Fruit fly (Drosophila melanogaster): ENCODE results near the gene mtSSB.

The mtSSB gene

dm6 chr3R:16187737-16188136 is 17.3 kb downstream of the mtSSB start (continued):
- TF ChIP-seq CG4707 (GFP tag; optimal IDR thresholded peaks at IDR 0.05) (no peak), ase (GFP tag; IDR thresholded peaks at IDR 0.05) (no peak), CG2678 (tag; optimal IDR thresholded peaks at IDR 0.05) (no peak), chm (GFP tag; IDR thresholded peaks at IDR 0.05) (0 out of 2 replicates have a peak, but pooled peaks have one; percentile 23)

dm6 chr3R:16186791-16187681 is 18.0 kb downstream of the mtSSB start, which contains the start of gene sra:
sra (plus strand) TSS chr3R:16186999.
- TF ChIP-seq dmrt11E (tag; optimal IDR thresholded peaks at IDR 0.05): peak; percentile 15
- TF ChIP-seq mld (GFP tag; IDR thresholded peaks at IDR 0.05; ENCODE audit: partially characterized antibody): peak; percentile 96
- peak; percentile 66 for TF ChIP-seq Sin3A (optimal IDR thresholded peaks at IDR 0.05)
- no peak for TF ChIP-seq CG3407 (GFP tag; optimal IDR thresholded peaks at IDR 0.05)
- peak; percentile 68 for TF ChIP-seq vvl (GFP tag; IDR thresholded peaks at IDR 0.05)
- TF ChIP-seq CG1792 (GFP tag; optimal IDR thresholded peaks at IDR 0.05): no peak
- TF ChIP-seq CG33213 (GFP tag; optimal IDR thresholded peaks at IDR 0.05): peak; percentile 66
- no peak for TF ChIP-seq cwo (GFP tag; optimal IDR thresholded peaks at IDR 0.05)
- TF ChIP-seq ranshi (GFP tag; IDR thresholded peaks at IDR 0.05): no peak
- no peak for TF ChIP-seq Atf6 (GFP tag; IDR thresholded peaks at IDR 0.05)
- TF ChIP-seq CG1603 (tag; optimal IDR thresholded peaks at IDR 0.05): peak; percentile 82
- TF ChIP-seq CG14441 (GFP tag; IDR thresholded peaks at IDR 0.05): no peak
- no peak for TF ChIP-seq lov (optimal IDR thresholded peaks at IDR 0.05)
- TF ChIP-seq lov (GFP tag; IDR thresholded peaks at IDR 0.05): peak; percentile 25; the same call in 1 of the 3 replicates
- no peak for TF ChIP-seq sc (optimal IDR thresholded peaks at IDR 0.05)
- no peak for TF ChIP-seq sc (GFP tag; optimal IDR thresholded peaks at IDR 0.05)
- TF ChIP-seq NC2β (GFP tag; optimal IDR thresholded peaks at IDR 0.05): peak; percentile 46
- no peak for TF ChIP-seq crp (GFP tag; optimal IDR thresholded peaks at IDR 0.05)
- peak; percentile 94 for TF ChIP-seq MBD-R2 (GFP tag; IDR thresholded peaks at IDR 0.05)
- no peak for TF ChIP-seq CG18619 (GFP tag; optimal IDR thresholded peaks at IDR 0.05)
- peak; percentile 36 for TF ChIP-seq CG11398 (GFP tag; optimal IDR thresholded peaks at IDR 0.05)
- peak; percentile 20 for TF ChIP-seq CG12391 (tag; optimal IDR thresholded peaks at IDR 0.05)
- TF ChIP-seq Hsf (GFP tag; optimal IDR thresholded peaks at IDR 0.05): peak; percentile 45
- no peak for TF ChIP-seq CG15073 (GFP tag; optimal IDR thresholded peaks at IDR 0.05)
- peak; percentile 35 for TF ChIP-seq grau (tag; optimal IDR thresholded peaks at IDR 0.05)
- TF ChIP-seq CG8281 (tag; optimal IDR thresholded peaks at IDR 0.05): no peak
- TF ChIP-seq Hmx (GFP tag; optimal IDR thresholded peaks at IDR 0.05): no peak
- peak; percentile 99 for TF ChIP-seq CG13287 (GFP tag; IDR thresholded peaks at IDR 0.05; ENCODE audit: partially characterized antibody)
- TF ChIP-seq dm (GFP tag; optimal IDR thresholded peaks at IDR 0.05): peak; percentile 47
- peak; percentile 52 for TF ChIP-seq CG10267 (tag; optimal IDR thresholded peaks at IDR 0.05)
- peak; percentile 24 for TF ChIP-seq CG17359 (tag; optimal IDR thresholded peaks at IDR 0.05)
- no peak for TF ChIP-seq CG17568 (GFP tag; optimal IDR thresholded peaks at IDR 0.05)
- TF ChIP-seq CG6689 (GFP tag; IDR thresholded peaks at IDR 0.05): 0 out of 2 replicates have a peak, but pooled peaks have one; percentile 12
- TF ChIP-seq esg (GFP tag; conservative IDR thresholded peaks at IDR 0.05): no peak
- TF ChIP-seq shn (GFP tag; optimal IDR thresholded peaks at IDR 0.05): no peak
- TF ChIP-seq CG2678 (tag; optimal IDR thresholded peaks at IDR 0.05): no peak
- TF ChIP-seq HLHmδ (GFP tag; optimal IDR thresholded peaks at IDR 0.05): no peak
- no peak for TF ChIP-seq HHEX (GFP tag; optimal IDR thresholded peaks at IDR 0.05)
- TF ChIP-seq Ravus (GFP tag; IDR thresholded peaks at IDR 0.05): no peak
- no peak for TF ChIP-seq az2 (GFP tag; optimal IDR thresholded peaks at IDR 0.05)
- TF ChIP-seq CG10959 (GFP tag; IDR thresholded peaks at IDR 0.05): no peak
- peak; percentile 80 for TF ChIP-seq CG12659 (GFP tag; optimal IDR thresholded peaks at IDR 0.05)
- no peak for TF ChIP-seq CG1529 (GFP tag; optimal IDR thresholded peaks at IDR 0.05)
- TF ChIP-seq sens (GFP tag): peak; percentile 85
- no peak for TF ChIP-seq Oaz (GFP tag; IDR thresholded peaks at IDR 0.05)

Measured in whole organism, embryonic.